Worm (Caenorhabditis elegans): ENCODE data around the gene R05G6.10.
"Not testable (repeated sequence)": the region's sequence is repeated elsewhere in the genome, so short reads cannot be mapped to it uniquely, and the experiment has no call there.

Gene R05G6.10

DNA sequence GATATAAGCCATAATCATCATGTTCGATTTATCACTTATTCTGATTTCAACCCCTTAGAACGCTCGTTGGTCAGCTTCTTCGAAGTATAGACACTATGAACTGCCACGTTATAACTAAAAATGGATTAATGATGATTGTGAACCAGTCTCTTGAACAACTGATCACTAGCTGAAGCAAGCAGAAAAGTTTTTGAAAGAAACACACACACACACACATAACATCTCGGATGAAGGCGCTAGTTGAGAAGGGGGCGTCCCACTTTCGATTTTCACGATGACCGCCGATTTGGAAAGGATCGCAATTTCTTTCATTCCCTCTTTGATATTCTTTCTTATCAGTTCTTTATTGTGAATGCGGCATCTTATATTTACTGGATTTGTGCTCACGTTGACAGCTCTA lies 26.3 kb upstream of the R05G6.10 start, which contains the start of gene clec-180:
Gene clec-180 (plus strand): TSS at position 301 of the 400 bp plus-strand sequence.
- TF ChIP-seq ces-1 (GFP tag; optimal IDR thresholded peaks at IDR 0.05) (no peak), sptf-1 (tag; optimal IDR thresholded peaks at IDR 0.05) (no peak), nhr-2 (tag; optimal IDR thresholded peaks at IDR 0.05) (no peak), unc-120 (tag; optimal IDR thresholded peaks at IDR 0.05; ENCODE audit: poor library complexity, severe bottlenecking) (no peak), zip-8 (tag; optimal IDR thresholded peaks at IDR 0.05) (no peak), ceh-43 (GFP tag; optimal IDR thresholded peaks at IDR 0.05) (no peak), M03D4.4 (tag; optimal IDR thresholded peaks at IDR 0.05) (no peak), elt-1 (tag; optimal IDR thresholded peaks at IDR 0.05; ENCODE audit: borderline replicate concordance, insufficient read depth) (no peak), ceh-39 (tag; optimal IDR thresholded peaks at IDR 0.05) (no peak), lin-32 (GFP tag; optimal IDR thresholded peaks at IDR 0.05) (no peak), unc-62 (GFP tag; optimal IDR thresholded peaks at IDR 0.05) (no peak), lin-13 (tag; optimal IDR thresholded peaks at IDR 0.05) (no peak), nhr-76 (tag; optimal IDR thresholded peaks at IDR 0.05) (no peak)

- TF ChIP-seq elt-3 (tag; optimal IDR thresholded peaks at IDR 0.05): no peak
- TF ChIP-seq lsy-2 (tag; optimal IDR thresholded peaks at IDR 0.05): no peak
- TF ChIP-seq blmp-1 (tag; optimal IDR thresholded peaks at IDR 0.05): no peak
- no peak for TF ChIP-seq tbx-8 (GFP tag; optimal IDR thresholded peaks at IDR 0.05)
- no peak for TF ChIP-seq cnd-1 (tag; optimal IDR thresholded peaks at IDR 0.05)
- no peak for TF ChIP-seq lin-13 (tag; optimal IDR thresholded peaks at IDR 0.05)
- TF ChIP-seq ham-2 (GFP tag; optimal IDR thresholded peaks at IDR 0.05): no peak
- TF ChIP-seq nhr-12 (tag; optimal IDR thresholded peaks at IDR 0.05): no peak
- no peak for TF ChIP-seq unc-39 (tag; optimal IDR thresholded peaks at IDR 0.05)
- TF ChIP-seq ceh-83 (GFP tag; optimal IDR thresholded peaks at IDR 0.05): no peak
- no peak for TF ChIP-seq elt-1 (tag; optimal IDR thresholded peaks at IDR 0.05; ENCODE audit: borderline replicate concordance, insufficient read depth)
- no peak for TF ChIP-seq flh-1 (GFP tag; optimal IDR thresholded peaks at IDR 0.05)
- TF ChIP-seq mep-1 (tag; optimal IDR thresholded peaks at IDR 0.05): no peak
- no peak for TF ChIP-seq lin-32 (GFP tag; optimal IDR thresholded peaks at IDR 0.05)
- TF ChIP-seq drap-1 (GFP tag; optimal IDR thresholded peaks at IDR 0.05): no peak
- no peak for TF ChIP-seq pha-4 (tag; optimal IDR thresholded peaks at IDR 0.05)
- no peak for TF ChIP-seq ceh-43 (GFP tag; optimal IDR thresholded peaks at IDR 0.05)
- TF ChIP-seq ces-1 (GFP tag; optimal IDR thresholded peaks at IDR 0.05): no peak
- TF ChIP-seq sem-2 (GFP tag; optimal IDR thresholded peaks at IDR 0.05): no peak
- no peak for TF ChIP-seq nhr-76 (tag; optimal IDR thresholded peaks at IDR 0.05)
These were observed 25.2 kb upstream of the R05G6.10 start, which contains the start of gene F32E10.8 for ce11 chrIV:7567557-7568010. Gene F32E10.8, plus strand, starts transcription at chrIV:7567607.

- not testable (repeated sequence) for TF ChIP-seq bed-3 (GFP tag; optimal IDR thresholded peaks at IDR 0.05); mab-5 (tag; optimal IDR thresholded peaks at IDR 0.05); hlh-1 (tag; optimal IDR thresholded peaks at IDR 0.05)
These were observed 21.5 kb upstream of the R05G6.10 start, which contains the start of gene F32E10.9 for ce11 chrIV:7563850-7564249. Gene F32E10.9, minus strand, starts transcription at chrIV:7563950.

DNA sequence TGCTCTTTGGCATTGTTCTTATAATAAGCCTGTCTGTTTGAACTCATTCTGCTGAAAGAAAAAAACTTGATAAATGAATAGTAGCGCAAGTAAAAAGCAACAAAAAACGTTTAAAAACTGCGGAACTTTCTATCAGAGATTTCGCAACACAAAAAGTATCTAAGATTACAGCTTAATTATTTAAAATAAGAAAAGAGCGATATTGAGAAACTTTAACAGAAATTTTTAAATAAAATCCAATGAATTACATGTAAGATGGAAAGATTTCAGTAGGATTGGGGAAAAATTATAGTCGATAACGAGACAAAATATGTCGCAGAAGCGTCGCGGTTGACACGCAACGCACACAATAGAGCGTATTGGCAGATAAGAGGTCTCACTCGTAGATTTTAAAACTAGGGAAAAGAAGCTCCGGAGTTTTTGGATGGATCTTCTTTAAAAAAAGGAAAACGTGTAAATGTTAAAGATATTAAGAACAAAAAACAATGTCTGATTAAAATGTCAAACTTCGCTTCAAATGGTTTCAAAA lies 19.3 kb upstream of the R05G6.10 start, which contains the start of gene ima-3:
Gene ima-3 (minus strand): TSS at position 51 of the 529 bp plus-strand sequence.
- TF ChIP-seq lsy-2 (tag; optimal IDR thresholded peaks at IDR 0.05) (peak; percentile 35), ces-1 (GFP tag; optimal IDR thresholded peaks at IDR 0.05) (peak; percentile 45), tbx-8 (GFP tag; optimal IDR thresholded peaks at IDR 0.05) (no peak), ham-2 (GFP tag; optimal IDR thresholded peaks at IDR 0.05) (no peak), mep-1 (tag; optimal IDR thresholded peaks at IDR 0.05) (peak; percentile 61), nhr-237 (tag; optimal IDR thresholded peaks at IDR 0.05) (peak; percentile 52), ceh-39 (tag; optimal IDR thresholded peaks at IDR 0.05) (peak; percentile 88)

ce11 chrIV:7559237-7559636 lies 16.9 kb upstream of the R05G6.10 start:
- TF ChIP-seq sem-2 (GFP tag; optimal IDR thresholded peaks at IDR 0.05) (no peak), mep-1 (tag; optimal IDR thresholded peaks at IDR 0.05) (no peak), M03D4.4 (tag; optimal IDR thresholded peaks at IDR 0.05) (no peak), flh-1 (GFP tag; optimal IDR thresholded peaks at IDR 0.05) (no peak), nhr-28 (tag; optimal IDR thresholded peaks at IDR 0.05) (no peak), ceh-83 (GFP tag; optimal IDR thresholded peaks at IDR 0.05) (no peak), ceh-39 (tag; optimal IDR thresholded peaks at IDR 0.05) (no peak), elt-1 (tag; optimal IDR thresholded peaks at IDR 0.05; ENCODE audit: borderline replicate concordance, insufficient read depth) (no peak), unc-39 (tag; optimal IDR thresholded peaks at IDR 0.05) (no peak), ceh-43 (GFP tag; optimal IDR thresholded peaks at IDR 0.05) (no peak), drap-1 (GFP tag; optimal IDR thresholded peaks at IDR 0.05) (no peak), elt-3 (tag; optimal IDR thresholded peaks at IDR 0.05) (no peak), ham-2 (GFP tag; optimal IDR thresholded peaks at IDR 0.05) (no peak), lsy-2 (tag; optimal IDR thresholded peaks at IDR 0.05) (no peak), cnd-1 (tag; optimal IDR thresholded peaks at IDR 0.05) (no peak), ztf-11 (tag; optimal IDR thresholded peaks at IDR 0.05) (no peak), unc-120 (tag; optimal IDR thresholded peaks at IDR 0.05; ENCODE audit: poor library complexity, severe bottlenecking) (no peak), hlh-1 (tag; optimal IDR thresholded peaks at IDR 0.05) (no peak), pha-4 (tag; optimal IDR thresholded peaks at IDR 0.05) (no peak)
